Fruit fly (Drosophila melanogaster): Measurements from ENCODE around the gene Polr3D.

Polr3D gene

DNA sequence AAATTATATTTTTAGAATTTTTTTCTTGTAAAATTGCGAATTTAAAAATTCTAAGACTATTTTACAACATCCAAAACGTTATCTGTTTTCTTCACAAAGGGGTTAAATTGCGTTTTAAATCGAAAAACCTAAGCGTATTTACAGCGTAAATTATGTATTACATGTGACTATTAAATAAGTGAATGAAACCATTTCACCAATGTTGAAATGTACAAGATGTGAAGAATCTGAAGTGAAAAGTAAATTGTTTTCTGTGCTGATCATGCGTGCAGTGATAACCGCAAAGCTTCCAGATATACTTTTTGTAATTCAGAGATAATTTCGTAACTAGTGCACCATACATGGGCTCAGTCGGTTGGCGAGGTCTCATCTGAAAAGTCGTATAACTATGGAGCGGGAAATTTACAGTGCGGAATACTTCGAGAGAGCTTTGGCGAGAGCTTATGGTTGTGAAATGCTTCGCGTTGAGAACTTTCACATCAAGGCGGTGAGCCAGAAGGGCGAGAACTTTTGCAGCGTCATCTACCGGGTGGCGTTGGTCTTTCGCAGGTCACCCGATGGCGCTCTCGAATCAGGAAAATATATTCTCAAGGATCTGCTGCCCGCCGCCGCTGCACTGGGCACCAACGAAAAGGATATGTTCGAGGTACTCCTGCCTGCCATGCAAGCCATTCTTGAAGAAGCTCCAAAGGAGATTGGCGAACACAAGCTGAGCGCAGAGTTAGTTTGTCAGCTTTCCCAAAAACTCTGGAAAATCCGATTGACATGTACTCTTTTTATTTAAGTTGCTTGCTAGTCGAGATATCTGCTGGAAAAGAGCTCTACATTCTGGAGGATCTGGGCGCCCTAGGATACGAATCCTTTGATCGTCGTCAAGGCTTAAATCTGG, 4.9 kb upstream of the Polr3D start (continued):
- TF ChIP-seq sc (optimal IDR thresholded peaks at IDR 0.05) (no peak), sc (GFP tag; optimal IDR thresholded peaks at IDR 0.05) (no peak), CG8359 (GFP tag; optimal IDR thresholded peaks at IDR 0.05; ENCODE audit: borderline replicate concordance) (no peak), CG12299 (tag; optimal IDR thresholded peaks at IDR 0.05) (no peak), CG15011 (GFP tag; optimal IDR thresholded peaks at IDR 0.05) (peak; percentile 24), Neu2 (GFP tag; optimal IDR thresholded peaks at IDR 0.05; ENCODE audit: borderline replicate concordance) (no peak), unpg (GFP tag; optimal IDR thresholded peaks at IDR 0.05) (peak; percentile 40), klu (GFP tag; IDR thresholded peaks at IDR 0.05) (no peak), Sox102F (GFP tag; optimal IDR thresholded peaks at IDR 0.05) (peak; percentile 76), CG18619 (GFP tag; optimal IDR thresholded peaks at IDR 0.05) (peak; percentile 15), Bteb2 (GFP tag; optimal IDR thresholded peaks at IDR 0.05) (no peak), CG3163 (GFP tag; optimal IDR thresholded peaks at IDR 0.05) (no peak), knrl (GFP tag; IDR thresholded peaks at IDR 0.05; ENCODE audit: partially characterized antibody) (no peak), az2 (GFP tag; optimal IDR thresholded peaks at IDR 0.05) (no peak), CrebB (tag; optimal IDR thresholded peaks at IDR 0.05) (no peak), CG6689 (GFP tag; IDR thresholded peaks at IDR 0.05) (no peak; the same call in 1 of the 2 replicates), gsb (GFP tag; IDR thresholded peaks at IDR 0.05) (no peak), CG7987 (GFP tag; optimal IDR thresholded peaks at IDR 0.05) (no peak), ash1 (GFP tag; optimal IDR thresholded peaks at IDR 0.05) (peak; percentile 6), twi (tag; optimal IDR thresholded peaks at IDR 0.05) (no peak), CG11456 (GFP tag; IDR thresholded peaks at IDR 0.05) (no peak), CG14050 (GFP tag; IDR thresholded peaks at IDR 0.05) (peak; percentile 15; the same call in 1 of the 3 replicates), CG14667 (GFP tag; IDR thresholded peaks at IDR 0.05) (0 out of 2 replicates have a peak, but pooled peaks have one; percentile 6), CG9817 (tag; optimal IDR thresholded peaks at IDR 0.05) (no peak), CG9797 (GFP tag; optimal IDR thresholded peaks at IDR 0.05) (no peak), CG7963 (GFP tag; IDR thresholded peaks at IDR 0.05; ENCODE audit: partially characterized antibody) (no peak), her (GFP tag; optimal IDR thresholded peaks at IDR 0.05) (peak; percentile 69), bcd (GFP tag; optimal IDR thresholded peaks at IDR 0.05) (no peak), vnd (GFP tag; IDR thresholded peaks at IDR 0.05; ENCODE audit: partially characterized antibody) (no peak), Poxn (GFP tag; IDR thresholded peaks at IDR 0.05) (no peak), dysf (GFP tag; IDR thresholded peaks at IDR 0.05) (peak; percentile 67), CG11398 (GFP tag; optimal IDR thresholded peaks at IDR 0.05) (no peak), ac (GFP tag; optimal IDR thresholded peaks at IDR 0.05) (no peak), Awh (GFP tag; IDR thresholded peaks at IDR 0.05) (peak; percentile 79), hbn (GFP tag; IDR thresholded peaks at IDR 0.05; ENCODE audit: partially characterized antibody) (no peak), Gug (GFP tag; IDR thresholded peaks at IDR 0.05) (no peak), caup (GFP tag; optimal IDR thresholded peaks at IDR 0.05; ENCODE audit: severe bottlenecking) (peak; percentile 75), odd (GFP tag; optimal IDR thresholded peaks at IDR 0.05) (no peak), CG7271 (tag; optimal IDR thresholded peaks at IDR 0.05) (no peak), onecut (GFP tag; IDR thresholded peaks at IDR 0.05) (peak; percentile 74), run (tag; optimal IDR thresholded peaks at IDR 0.05) (peak; percentile 54), CG12219 (GFP tag; optimal IDR thresholded peaks at IDR 0.05) (peak; percentile 49), CG1529 (GFP tag; optimal IDR thresholded peaks at IDR 0.05) (peak; percentile 53), br (optimal IDR thresholded peaks at IDR 0.05) (no peak), CG15479 (GFP tag; optimal IDR thresholded peaks at IDR 0.05) (no peak), D19A (tag; optimal IDR thresholded peaks at IDR 0.05) (peak; percentile 57), CG10431 (GFP tag; optimal IDR thresholded peaks at IDR 0.05) (peak; percentile 95), CG15696 (tag; optimal IDR thresholded peaks at IDR 0.05) (no peak), CG9727 (GFP tag; optimal IDR thresholded peaks at IDR 0.05) (no peak)
